Worm (Caenorhabditis elegans): ENCODE measurements around the gene gspd-1.

The gspd-1 gene

DNA sequence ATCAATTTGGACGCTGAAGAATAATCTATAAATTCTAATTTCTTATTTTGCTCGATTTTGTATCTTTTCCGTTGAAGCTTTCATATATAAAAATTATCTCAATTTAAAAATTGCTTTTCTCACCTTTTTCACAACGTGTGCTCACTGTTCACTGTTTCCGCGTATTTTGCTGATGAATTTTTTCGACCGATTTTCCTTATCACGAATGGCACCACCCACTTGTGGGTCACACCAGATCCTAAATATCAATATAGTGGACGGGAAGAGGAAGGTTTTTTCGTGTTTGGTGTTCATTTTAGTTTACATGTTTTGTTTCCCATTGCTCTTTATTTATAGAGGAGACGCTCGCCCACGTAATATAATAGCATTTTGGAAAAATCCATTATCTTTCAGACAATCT, 1.5 kb upstream of the gspd-1 start:
- TF ChIP-seq ztf-23 (GFP tag; IDR thresholded peaks at IDR 0.05) (no peak), ref-1 (GFP tag; conservative IDR thresholded peaks at IDR 0.05) (no peak), cog-1 (tag; optimal IDR thresholded peaks at IDR 0.05) (no peak), ztf-29 (GFP tag; IDR thresholded peaks at IDR 0.05) (no peak), klf-2 (GFP tag; conservative IDR thresholded peaks at IDR 0.05) (no peak), med-1 (GFP tag; optimal IDR thresholded peaks at IDR 0.05; ENCODE audit: insufficient read depth) (no peak), tab-1 (GFP tag; IDR thresholded peaks at IDR 0.05) (no peak), T22C8.4 (GFP tag; IDR thresholded peaks at IDR 0.05) (no peak), flt-1 (GFP tag; IDR thresholded peaks at IDR 0.05) (no peak)

- TF ChIP-seq ref-1 (GFP tag; conservative IDR thresholded peaks at IDR 0.05): no peak
- no peak for TF ChIP-seq ztf-29 (GFP tag; IDR thresholded peaks at IDR 0.05)
- TF ChIP-seq flt-1 (GFP tag; IDR thresholded peaks at IDR 0.05): no peak
- TF ChIP-seq cog-1 (tag; optimal IDR thresholded peaks at IDR 0.05): no peak
- no peak for TF ChIP-seq klf-2 (GFP tag; conservative IDR thresholded peaks at IDR 0.05)
- TF ChIP-seq T22C8.4 (GFP tag; IDR thresholded peaks at IDR 0.05): no peak
- no peak for TF ChIP-seq med-1 (GFP tag; optimal IDR thresholded peaks at IDR 0.05; ENCODE audit: insufficient read depth)
These were observed 1.1 kb upstream of the gspd-1 start for ce11 chrIV:11316106-11316505.

DNA sequence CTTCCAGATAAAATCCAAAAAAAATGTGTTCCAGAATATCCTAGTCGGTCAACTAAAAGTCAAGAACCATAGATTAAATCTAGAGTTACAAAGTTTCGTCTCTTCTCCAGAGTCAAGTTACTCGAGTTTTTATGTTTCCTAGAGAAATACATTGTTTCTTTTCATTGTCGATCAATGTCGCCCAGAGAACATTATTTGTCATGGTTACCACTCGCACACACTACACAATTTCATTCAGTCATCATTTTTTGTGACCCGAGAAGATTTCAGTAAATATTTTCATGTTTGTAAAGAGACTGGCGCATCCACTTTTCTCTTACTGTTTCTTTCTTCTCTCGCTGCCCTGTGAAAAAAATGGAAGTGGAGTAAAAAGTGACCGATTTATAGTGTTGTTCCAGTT, 579 bp upstream of the gspd-1 start:
- TF ChIP-seq flt-1 (GFP tag; IDR thresholded peaks at IDR 0.05) (no peak), klf-2 (GFP tag; conservative IDR thresholded peaks at IDR 0.05) (no peak)

- no peak for TF ChIP-seq cog-1 (tag; optimal IDR thresholded peaks at IDR 0.05)
These were observed 2.7 kb downstream of the gspd-1 start, which contains the start of gene B0035.18 for ce11 chrIV:11319884-11320362. TSS of gene B0035.18 (plus strand) at chrIV:11320312.

DNA sequence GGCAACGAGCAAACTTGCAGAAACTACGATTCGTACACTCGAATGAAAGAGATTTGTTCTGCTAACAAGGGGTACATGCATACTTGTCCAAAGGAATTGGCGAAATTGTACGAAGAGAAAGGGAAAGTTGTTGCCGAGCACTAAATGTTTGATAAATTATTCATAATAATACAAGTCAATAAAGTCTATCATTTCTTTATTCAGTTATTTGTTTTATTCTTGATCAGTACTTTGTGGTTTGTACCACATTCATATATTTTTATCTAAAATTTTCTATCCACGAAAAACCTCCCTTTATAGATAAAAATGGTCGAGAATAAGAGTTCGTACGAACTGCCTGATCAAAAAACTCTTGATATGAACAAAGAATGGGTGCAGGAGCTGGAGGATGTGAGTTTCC, 3.3 kb downstream of the gspd-1 start, which contains the start of gene edg-1:
Gene edg-1 (plus strand): TSS at position 301 of the 400 bp plus-strand sequence.
- no peak for TF ChIP-seq ztf-23 (GFP tag; IDR thresholded peaks at IDR 0.05)
- no peak for TF ChIP-seq cog-1 (tag; optimal IDR thresholded peaks at IDR 0.05)
- TF ChIP-seq med-1 (GFP tag; optimal IDR thresholded peaks at IDR 0.05; ENCODE audit: insufficient read depth): no peak
- no peak for TF ChIP-seq ztf-29 (GFP tag; IDR thresholded peaks at IDR 0.05)
- no peak for TF ChIP-seq ref-1 (GFP tag; conservative IDR thresholded peaks at IDR 0.05)
- no peak for TF ChIP-seq T22C8.4 (GFP tag; IDR thresholded peaks at IDR 0.05)
- TF ChIP-seq klf-2 (GFP tag; conservative IDR thresholded peaks at IDR 0.05): no peak
- TF ChIP-seq flt-1 (GFP tag; IDR thresholded peaks at IDR 0.05): no peak
- TF ChIP-seq tab-1 (GFP tag; IDR thresholded peaks at IDR 0.05): no peak

- TF ChIP-seq cog-1 (tag; optimal IDR thresholded peaks at IDR 0.05): no peak
- TF ChIP-seq tab-1 (GFP tag; IDR thresholded peaks at IDR 0.05): no peak
- TF ChIP-seq ztf-29 (GFP tag; IDR thresholded peaks at IDR 0.05): no peak
- TF ChIP-seq flt-1 (GFP tag; IDR thresholded peaks at IDR 0.05): no peak
- no peak for TF ChIP-seq T22C8.4 (GFP tag; IDR thresholded peaks at IDR 0.05)
- no peak for TF ChIP-seq ztf-23 (GFP tag; IDR thresholded peaks at IDR 0.05)
- no peak for TF ChIP-seq klf-2 (GFP tag; conservative IDR thresholded peaks at IDR 0.05)
- no peak for TF ChIP-seq med-1 (GFP tag; optimal IDR thresholded peaks at IDR 0.05; ENCODE audit: insufficient read depth)
- TF ChIP-seq ref-1 (GFP tag; conservative IDR thresholded peaks at IDR 0.05): no peak
These were observed 6.4 kb downstream of the gspd-1 start for ce11 chrIV:11323666-11324065.

- peak; percentile 38; the same call in 1 of the 2 replicates for TF ChIP-seq flt-1 (GFP tag; IDR thresholded peaks at IDR 0.05)
These were observed 7.5 kb downstream of the gspd-1 start, which contains the start of gene his-48 for ce11 chrIV:11324741-11325140. TSS of gene his-48 (plus strand) at chrIV:11324745.

DNA sequence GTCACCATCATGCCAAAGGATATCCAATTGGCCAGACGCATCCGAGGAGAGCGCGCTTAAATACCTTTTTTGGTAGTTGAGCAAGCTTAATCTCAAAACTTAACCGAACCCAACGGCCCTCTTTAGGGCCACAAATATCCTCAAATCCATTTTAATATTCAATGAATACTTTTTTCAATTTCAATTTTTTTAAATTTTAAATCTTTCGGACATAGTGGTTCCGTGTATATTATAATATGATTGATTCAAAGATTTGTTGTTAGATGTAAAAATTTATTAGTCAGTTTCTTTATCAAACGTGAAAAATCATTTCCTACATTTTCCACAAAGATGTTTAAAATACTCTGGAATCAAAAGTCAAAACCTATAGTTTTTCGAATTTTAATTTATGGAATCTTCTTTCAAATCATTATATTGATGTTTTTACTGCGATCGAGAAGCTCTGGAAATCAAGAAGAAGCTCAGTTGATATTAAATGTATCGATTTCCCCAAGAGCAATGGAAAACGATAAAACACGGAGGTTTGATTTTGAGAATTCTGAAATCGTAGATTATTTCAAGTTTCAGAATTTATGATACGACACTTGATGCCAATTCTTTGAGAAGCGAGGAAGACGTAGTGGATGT, 9.8 kb downstream of the gspd-1 start, which contains the start of gene B0035.21:
Gene B0035.21 (plus strand): TSS at position 322 of the 627 bp plus-strand sequence.
- TF ChIP-seq cog-1 (tag; optimal IDR thresholded peaks at IDR 0.05): no peak
- TF ChIP-seq ztf-23 (GFP tag; IDR thresholded peaks at IDR 0.05): no peak
- TF ChIP-seq klf-2 (GFP tag; conservative IDR thresholded peaks at IDR 0.05): no peak
- TF ChIP-seq ztf-29 (GFP tag; IDR thresholded peaks at IDR 0.05): no peak
- no peak for TF ChIP-seq T22C8.4 (GFP tag; IDR thresholded peaks at IDR 0.05)
- no peak for TF ChIP-seq tab-1 (GFP tag; IDR thresholded peaks at IDR 0.05)
- no peak for TF ChIP-seq ref-1 (GFP tag; conservative IDR thresholded peaks at IDR 0.05)
- TF ChIP-seq flt-1 (GFP tag; IDR thresholded peaks at IDR 0.05): no peak

ce11 chrIV:11329269-11329668, 12.1 kb downstream of the gspd-1 start, which contains the start of gene leo-1:
TSS of gene leo-1 (minus strand) at chrIV:11329369.
- no peak for TF ChIP-seq ztf-23 (GFP tag; IDR thresholded peaks at IDR 0.05)
- no peak for TF ChIP-seq tab-1 (GFP tag; IDR thresholded peaks at IDR 0.05)
- no peak for TF ChIP-seq ztf-29 (GFP tag; IDR thresholded peaks at IDR 0.05)
- TF ChIP-seq ref-1 (GFP tag; conservative IDR thresholded peaks at IDR 0.05): no peak
- no peak for TF ChIP-seq flt-1 (GFP tag; IDR thresholded peaks at IDR 0.05)
- no peak for TF ChIP-seq cog-1 (tag; optimal IDR thresholded peaks at IDR 0.05)
- no peak for TF ChIP-seq klf-2 (GFP tag; conservative IDR thresholded peaks at IDR 0.05)
- no peak for TF ChIP-seq med-1 (GFP tag; optimal IDR thresholded peaks at IDR 0.05; ENCODE audit: insufficient read depth)
- no peak for TF ChIP-seq T22C8.4 (GFP tag; IDR thresholded peaks at IDR 0.05)

DNA sequence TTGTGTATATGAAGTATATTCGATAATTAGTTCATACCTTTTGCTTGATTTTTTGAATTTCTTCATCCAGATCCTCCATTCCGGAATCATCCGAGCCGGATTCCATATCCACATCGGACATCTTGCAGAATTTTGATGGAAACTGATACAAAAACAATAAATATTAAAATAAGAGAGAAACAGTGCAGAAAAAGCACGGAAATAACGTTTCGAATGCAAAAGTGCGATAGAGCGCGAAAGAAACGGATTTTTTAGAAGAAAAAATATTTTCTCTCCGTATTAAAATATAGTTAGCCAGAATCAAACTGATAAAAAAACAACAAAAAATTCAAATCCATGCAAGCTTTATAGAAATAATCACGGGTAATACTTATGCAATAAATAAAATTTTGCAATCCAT, 15.5 kb downstream of the gspd-1 start, which contains the start of gene sart-3:
Gene sart-3 (minus strand): TSS at position 219 of the 400 bp plus-strand sequence.
- TF ChIP-seq klf-2 (GFP tag; conservative IDR thresholded peaks at IDR 0.05) (no peak), ztf-29 (GFP tag; IDR thresholded peaks at IDR 0.05) (no peak), T22C8.4 (GFP tag; IDR thresholded peaks at IDR 0.05) (no peak), ztf-23 (GFP tag; IDR thresholded peaks at IDR 0.05) (no peak), tab-1 (GFP tag; IDR thresholded peaks at IDR 0.05) (no peak), ref-1 (GFP tag; conservative IDR thresholded peaks at IDR 0.05) (no peak), flt-1 (GFP tag; IDR thresholded peaks at IDR 0.05) (no peak), cog-1 (tag; optimal IDR thresholded peaks at IDR 0.05) (no peak), med-1 (GFP tag; optimal IDR thresholded peaks at IDR 0.05; ENCODE audit: insufficient read depth) (no peak)

Measured in whole organism, midembryonic.